Worm (Caenorhabditis elegans) whole organism, L1 larva: Measurements from ENCODE around the gene sel-1.
A peak's percentile ranks its signal among the peaks of the same experiment; 100 is the strongest.

Experiments
- C16A3.4 ChIP-seq: fragments of 150-350 bp; optimal IDR thresholded peaks from 2 replicates; lab custom pipeline; 2014; ENCODE audit warnings: missing biosample characterization, missing genetic modification characterization
- aly-2 ChIP-seq: fragments of 150-350 bp; optimal IDR thresholded peaks from 2 replicates; lab custom pipeline; 2014; ENCODE audit warnings: missing biosample characterization, missing genetic modification characterization
- fkh-4 ChIP-seq: sonication (generic microtip); optimal IDR thresholded peaks from 2 replicates; lab custom pipeline; 2016; ENCODE audit warnings: missing compliant biosample characterization, missing genetic modification characterization, borderline replicate concordance
- nhr-237 ChIP-seq: fragments of 150-350 bp; optimal IDR thresholded peaks from 2 replicates; lab custom pipeline; 2014; ENCODE audit warnings: missing biosample characterization, missing genetic modification characterization
- nhr-76 ChIP-seq: sonication (generic microtip); optimal IDR thresholded peaks from 2 replicates; lab custom pipeline; 2017; ENCODE audit warnings: missing biosample characterization, missing genetic modification characterization
- snpc-4 ChIP-seq: fragments of 150-350 bp; optimal IDR thresholded peaks from 2 replicates; lab custom pipeline; 2014; ENCODE audit warnings: missing biosample characterization, missing genetic modification characterization
- unc-130 ChIP-seq: fragments of 150-350 bp; optimal IDR thresholded peaks from 2 replicates; lab custom pipeline; 2017; ENCODE audit warnings: missing biosample characterization, missing genetic modification characterization, inconsistent platforms

DNA sequence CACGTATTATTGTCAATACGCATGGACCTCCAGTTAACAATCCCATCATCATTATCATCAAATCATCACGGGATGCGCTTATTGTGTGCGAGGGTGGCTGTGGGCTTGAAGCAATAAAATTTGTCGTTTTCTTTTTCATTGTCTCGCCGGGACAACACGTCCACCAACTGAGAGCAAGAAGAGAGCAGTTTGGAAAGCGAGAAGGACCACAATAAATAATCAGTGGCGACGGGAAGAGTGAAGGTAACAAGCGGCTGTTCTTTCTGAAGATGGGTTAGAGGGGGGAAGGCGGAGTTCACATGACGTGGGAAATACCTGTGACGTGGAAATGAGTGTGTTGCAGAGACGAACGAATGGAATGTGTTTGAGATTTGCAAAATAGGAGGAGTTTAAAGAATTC lies 41.8 kb upstream of the sel-1 start:
- no peak for TF ChIP-seq nhr-237 (tag; lab: Kevin White, UChicago)
- TF ChIP-seq fkh-4 (tag; lab: Kevin White, UChicago) = no peak
- no peak for TF ChIP-seq snpc-4 (tag; lab: Kevin White, UChicago)
- TF ChIP-seq C16A3.4 (tag; lab: Kevin White, UChicago) = no peak
- no peak for TF ChIP-seq aly-2
- TF ChIP-seq nhr-76 (tag; lab: Kevin White, UChicago) = no peak
- TF ChIP-seq unc-130 (tag; lab: Kevin White, UChicago) = peak; percentile 82
